Worm (Caenorhabditis elegans) whole organism, early embryonic: ENCODE measurements around the gene hgap-2.

ENCODE experiments used
- B0310.2 ChIP-seq: sonication (generic microtip); optimal IDR thresholded peaks from 2 replicates; lab custom pipeline; 2016; ENCODE audit warnings: mild to moderate bottlenecking, missing genetic modification characterization, missing compliant biosample characterization
- F13C5.2 ChIP-seq: sonication (generic microtip); optimal IDR thresholded peaks from 2 replicates; lab custom pipeline; 2017; ENCODE audit warnings: mild to moderate bottlenecking, missing genetic modification characterization, inconsistent platforms, missing compliant biosample characterization
- ama-1 ChIP-seq: fragments of 150-350 bp; optimal IDR thresholded peaks from 2 replicates; lab custom pipeline; 2014
- ceh-13 ChIP-seq: fragments of 200-800 bp; sonication (Bioruptor generic); optimal IDR thresholded peaks from 2 replicates; lab custom pipeline; 2018; ENCODE audit warnings: mild to moderate bottlenecking, missing genetic modification characterization, missing compliant biosample characterization
- ceh-36 ChIP-seq: sonication (generic microtip); optimal IDR thresholded peaks from 2 replicates; lab custom pipeline; 2016; ENCODE audit warnings: missing genetic modification characterization, inconsistent platforms, missing compliant biosample characterization
- ets-7 ChIP-seq: sonication (generic microtip); optimal IDR thresholded peaks from 2 replicates; lab custom pipeline; 2016; ENCODE audit warnings: missing genotype, missing genetic modification characterization, missing compliant biosample characterization
- flt-1 ChIP-seq: fragments of 200-800 bp; sonication (Bioruptor generic); IDR thresholded peaks from 2 replicates; pipeline ENCODE4 v1.3.6; 2022; ENCODE audit warnings: missing genetic modification characterization, missing compliant biosample characterization
- hmbx-1 ChIP-seq: sonication (generic microtip); optimal IDR thresholded peaks from 2 replicates; lab custom pipeline; 2016; ENCODE audit warnings: mild to moderate bottlenecking, missing genetic modification characterization, missing compliant biosample characterization
- hnd-1 ChIP-seq: sonication (generic microtip); optimal IDR thresholded peaks from 2 replicates; lab custom pipeline; 2016; ENCODE audit warnings: missing genetic modification characterization, missing compliant biosample characterization
- sea-1 ChIP-seq: fragments of 200-800 bp; sonication (Bioruptor generic); conservative IDR thresholded peaks from 2 replicates; pipeline ENCODE4 v1.3.6; 2022; ENCODE audit warnings: missing genetic modification characterization, missing compliant biosample characterization
- tbx-11 ChIP-seq: fragments of 200-800 bp; sonication (Bioruptor generic); IDR thresholded peaks from 2 replicates; pipeline ENCODE4 v1.3.6; 2022; ENCODE audit warnings: missing genetic modification characterization, missing compliant biosample characterization
- tbx-37 ChIP-seq: fragments of 200-800 bp; sonication (Bioruptor generic); conservative IDR thresholded peaks from 2 replicates; pipeline ENCODE4 v1.3.6; 2022; ENCODE audit warnings: missing genetic modification reagents, missing genetic modification characterization, missing compliant biosample characterization
- tra-4 ChIP-seq: sonication (generic microtip); optimal IDR thresholded peaks from 2 replicates; lab custom pipeline; 2017; ENCODE audit warnings: missing genetic modification characterization, missing compliant biosample characterization

ce11 chrII:8731736-8732229 lies 47.1 kb upstream of the hgap-2 start:
- TF ChIP-seq flt-1 (GFP tag; lab: Robert Waterston, UW) (no peak), ets-7 (tag; lab: Kevin White, UChicago) (no peak), B0310.2 (tag; lab: Kevin White, UChicago) (no peak), sea-1 (GFP tag; lab: Robert Waterston, UW) (no peak), ama-1 (lab: Kevin White, UChicago) (no peak), F13C5.2 (tag; lab: Kevin White, UChicago) (no peak), tra-4 (tag; lab: Kevin White, UChicago) (no peak), tbx-37 (GFP tag; lab: Robert Waterston, UW) (no peak), hmbx-1 (tag; lab: Kevin White, UChicago) (no peak), hnd-1 (tag; lab: Kevin White, UChicago) (no peak), ceh-36 (tag; lab: Kevin White, UChicago) (no peak), tbx-11 (no peak), ceh-13 (no peak)
